Worm (Caenorhabditis elegans) whole organism, L4 larva: ENCODE measurements around the gene clec-179.

Experiments
- F26F4.8 ChIP-seq: fragments of 200-800 bp; sonication (Bioruptor generic); conservative IDR thresholded peaks from 2 replicates; pipeline ENCODE4 v1.3.6; 2022; ENCODE audit warnings: missing genetic modification characterization, missing compliant biosample characterization
- lin-13 ChIP-seq: fragments of 150-350 bp; optimal IDR thresholded peaks from 2 replicates; lab custom pipeline; 2014; ENCODE audit warnings: missing biosample characterization, missing genetic modification reagents, missing genetic modification characterization

- TF ChIP-seq lin-13, result no peak
- TF ChIP-seq F26F4.8 (GFP tag; lab: Robert Waterston, UW), result no peak
Measured at ce11 chrIV:7196853-7197252, 12.4 kb upstream of the clec-179 start, which contains the start of gene unc-8.
